Fruit fly (Drosophila melanogaster) whole organism, embryonic: ENCODE data around the gene Dred.

Experiments
- CG10147 ChIP-seq: fragments of 200-800 bp; sonication (Bioruptor generic); optimal IDR thresholded peaks from 2 replicates; lab custom pipeline; 2019; ENCODE audit warnings: missing biosample characterization, mild to moderate bottlenecking, missing genetic modification characterization, moderate library complexity
- CG11398 ChIP-seq: fragments of 200-800 bp; sonication (Bioruptor generic); optimal IDR thresholded peaks from 2 replicates; lab custom pipeline; 2016; ENCODE audit warnings: missing biosample characterization, missing genetic modification characterization
- CG11456 ChIP-seq: fragments of 200-800 bp; sonication (Bioruptor generic); IDR thresholded peaks from 3 replicates; pipeline ENCODE4 v1.3.6; 2022; ENCODE audit warnings: missing biosample characterization, missing genetic modification characterization
- CG11504 ChIP-seq: fragments of 200-800 bp; sonication (Bioruptor generic); optimal IDR thresholded peaks from 3 replicates; lab custom pipeline; 2019; ENCODE audit warnings: missing biosample characterization, mild to moderate bottlenecking, missing genetic modification characterization, moderate library complexity
- CG12219 ChIP-seq: fragments of 200-800 bp; sonication (Bioruptor generic); optimal IDR thresholded peaks from 3 replicates; lab custom pipeline; 2018; ENCODE audit warnings: missing biosample characterization, mild to moderate bottlenecking, missing genetic modification characterization
- CG13424 ChIP-seq: fragments of 200-800 bp; sonication (Bioruptor generic); optimal IDR thresholded peaks from 2 replicates; lab custom pipeline; 2019; ENCODE audit warnings: missing biosample characterization, mild to moderate bottlenecking, missing genetic modification characterization, moderate library complexity
- CG13775 ChIP-seq: fragments of 200-800 bp; sonication (Bioruptor generic); optimal IDR thresholded peaks from 3 replicates; lab custom pipeline; 2017; ENCODE audit warnings: missing biosample characterization, mild to moderate bottlenecking, missing genetic modification characterization
- CG1602 ChIP-seq: fragments of 200-800 bp; sonication (Bioruptor generic); optimal IDR thresholded peaks from 3 replicates; lab custom pipeline; 2016; ENCODE audit warnings: missing biosample characterization, missing genetic modification characterization
- CG2712 ChIP-seq: fragments of 200-800 bp; optimal IDR thresholded peaks from 3 replicates; lab custom pipeline; 2019; ENCODE audit warnings: missing biosample characterization, mild to moderate bottlenecking, missing genetic modification characterization, moderate library complexity
- CG34422 ChIP-seq: fragments of 200-800 bp; sonication (Bioruptor generic); IDR thresholded peaks from 3 replicates; pipeline ENCODE4 v1.3.6; 2022; ENCODE audit warnings: missing biosample characterization, missing genetic modification characterization
- CG3726 ChIP-seq: fragments of 200-800 bp; sonication (Bioruptor generic); IDR thresholded peaks from 3 replicates; pipeline ENCODE4, ENCODE4 v1.3.6; 2022; ENCODE audit warnings: missing biosample characterization, missing genetic modification characterization
- CG4820 ChIP-seq: fragments of 200-800 bp; sonication (Bioruptor generic); optimal IDR thresholded peaks from 3 replicates; lab custom pipeline; 2016; ENCODE audit warnings: missing biosample characterization, missing genetic modification characterization
- CG6175 ChIP-seq: fragments of 200-800 bp; sonication (Bioruptor generic); IDR thresholded peaks from 3 replicates; pipeline ENCODE4 v1.3.6; 2022; ENCODE audit warnings: missing biosample characterization, missing genetic modification characterization
- CG6854 ChIP-seq: fragments of 200-800 bp; sonication (Bioruptor generic); optimal IDR thresholded peaks from 3 replicates; lab custom pipeline; 2017; ENCODE audit warnings: missing biosample characterization, mild to moderate bottlenecking, missing genetic modification characterization
- CG8359 ChIP-seq: fragments of 200-800 bp; sonication (Bioruptor generic); optimal IDR thresholded peaks from 2 replicates; lab custom pipeline; 2017; ENCODE audit warnings: missing biosample characterization, mild to moderate bottlenecking, missing genetic modification characterization, borderline replicate concordance
- CG9215 ChIP-seq: fragments of 200-800 bp; sonication (Bioruptor generic); IDR thresholded peaks from 2 replicates; pipeline ENCODE4 v1.3.6; 2022; ENCODE audit warnings: missing biosample characterization, missing genetic modification characterization
- CG9817 ChIP-seq: fragments of 200-800 bp; sonication (Bioruptor generic); optimal IDR thresholded peaks from 2 replicates; lab custom pipeline; 2018; ENCODE audit warnings: missing biosample characterization, mild to moderate bottlenecking, missing genetic modification characterization, moderate library complexity
- Deaf1 ChIP-seq: fragments of 200-800 bp; optimal IDR thresholded peaks from 3 replicates; lab custom pipeline; 2019; ENCODE audit warnings: missing biosample characterization, mild to moderate bottlenecking, missing genetic modification characterization, moderate library complexity
- Doc2 ChIP-seq: fragments of 200-800 bp; sonication (Bioruptor generic); IDR thresholded peaks from 2 replicates; pipeline ENCODE4 v1.3.6; 2022; ENCODE audit warnings: missing biosample characterization, missing genetic modification characterization
- HHEX ChIP-seq: fragments of 200-800 bp; sonication (Bioruptor generic); optimal IDR thresholded peaks from 3 replicates; lab custom pipeline; 2017; ENCODE audit warnings: missing biosample characterization, mild to moderate bottlenecking, missing genetic modification characterization, missing genetic modification reagents
- HLHmδ ChIP-seq: fragments of 200-800 bp; sonication (Bioruptor generic); optimal IDR thresholded peaks from 2 replicates; lab custom pipeline; 2018; ENCODE audit warnings: missing biosample characterization, mild to moderate bottlenecking, missing genetic modification characterization, moderate library complexity
- HmgD ChIP-seq: fragments of 200-800 bp; sonication (Bioruptor generic); optimal IDR thresholded peaks from 3 replicates; lab custom pipeline; 2016; ENCODE audit warnings: missing biosample characterization, missing genetic modification characterization
- Jarid2 ChIP-seq: fragments of 200-800 bp; sonication (Bioruptor generic); optimal IDR thresholded peaks from 3 replicates; lab custom pipeline; 2017; ENCODE audit warnings: mild to moderate bottlenecking, missing biosample characterization, missing genetic modification reagents, missing genetic modification characterization
- Lim3 ChIP-seq: fragments of 200-800 bp; sonication (Bioruptor generic); IDR thresholded peaks from 2 replicates; pipeline ENCODE4 v1.3.6; 2022; ENCODE audit warnings: missing biosample characterization, missing genetic modification characterization
- MTF-1 ChIP-seq: fragments of 200-800 bp; sonication (Bioruptor generic); optimal IDR thresholded peaks from 2 replicates; lab custom pipeline; 2018; ENCODE audit warnings: missing biosample characterization, mild to moderate bottlenecking, missing genetic modification characterization, borderline replicate concordance
- Mad ChIP-seq: fragments of 200-800 bp; sonication (Bioruptor generic); optimal IDR thresholded peaks from 2 replicates; lab custom pipeline; 2016; ENCODE audit warnings: missing biosample characterization, missing genetic modification characterization
- NFAT ChIP-seq: fragments of 200-800 bp; sonication (Bioruptor generic); IDR thresholded peaks from 2 replicates; pipeline ENCODE4 v1.3.6; 2022; ENCODE audit warnings: missing biosample characterization, missing genetic modification characterization
- Nf-YA ChIP-seq: fragments of 200-800 bp; sonication (Bioruptor generic); IDR thresholded peaks from 2 replicates; pipeline ENCODE4 v1.3.6; 2022; ENCODE audit warnings: missing biosample characterization, missing genetic modification characterization
- Sry-β ChIP-seq: fragments of 200-800 bp; sonication (Bioruptor generic); optimal IDR thresholded peaks from 2 replicates; lab custom pipeline; 2018; ENCODE audit warnings: missing biosample characterization, mild to moderate bottlenecking, missing genetic modification characterization, moderate library complexity
- Sry-δ ChIP-seq: fragments of 200-800 bp; sonication (Bioruptor generic); optimal IDR thresholded peaks from 2 replicates; lab custom pipeline; 2016; ENCODE audit warnings: missing biosample characterization, missing genetic modification characterization
- Ssrp ChIP-seq: fragments of 200-800 bp; sonication (Bioruptor generic); optimal IDR thresholded peaks from 2 replicates; lab custom pipeline; 2018; ENCODE audit warnings: missing biosample characterization, mild to moderate bottlenecking, missing genetic modification characterization, moderate library complexity
- ab ChIP-seq: fragments of 200-800 bp; sonication (Bioruptor generic); optimal IDR thresholded peaks from 2 replicates; lab custom pipeline; 2016; ENCODE audit warnings: missing biosample characterization, missing genetic modification characterization
- ash1 ChIP-seq: fragments of 200-800 bp; sonication (Bioruptor generic); optimal IDR thresholded peaks from 2 replicates; lab custom pipeline; 2018; ENCODE audit warnings: missing biosample characterization, mild to moderate bottlenecking, missing genetic modification characterization
- dan ChIP-seq: fragments of 200-800 bp; sonication (Bioruptor generic); IDR thresholded peaks from 2 replicates; pipeline ENCODE4 v1.3.6; 2022; ENCODE audit warnings: missing biosample characterization, missing genetic modification characterization
- dmrt11E ChIP-seq: fragments of 200-800 bp; sonication (Bioruptor generic); optimal IDR thresholded peaks from 3 replicates; lab custom pipeline; 2018; ENCODE audit warnings: missing biosample characterization, mild to moderate bottlenecking, missing genetic modification characterization, moderate library complexity
- emc ChIP-seq: fragments of 200-800 bp; sonication (Bioruptor generic); optimal IDR thresholded peaks from 2 replicates; lab custom pipeline; 2016; ENCODE audit warnings: missing biosample characterization, missing genetic modification characterization
- fru ChIP-seq: fragments of >200 bp; optimal IDR thresholded peaks from 2 replicates; lab custom pipeline; 2017
- gem ChIP-seq: fragments of 200-800 bp; sonication (Bioruptor generic); optimal IDR thresholded peaks from 2 replicates; lab custom pipeline; 2019; ENCODE audit warnings: missing biosample characterization, mild to moderate bottlenecking, missing genetic modification characterization, moderate library complexity
- lola ChIP-seq, 3 experiments: fragments of >200 bp in 2 of 3; fragments of 200-800 bp in 1 of 3; sonication (Bioruptor generic) in 1 of 3; optimal IDR thresholded peaks; 2 replicates each; lab custom pipeline; 2017 to 2019; ENCODE audit warnings: missing biosample characterization in 3 of 3, missing genetic modification characterization in 3 of 3, mild to moderate bottlenecking in 1 of 3, moderate library complexity in 1 of 3
- maf-S ChIP-seq: fragments of 200-800 bp; sonication (Bioruptor generic); optimal IDR thresholded peaks from 2 replicates; lab custom pipeline; 2016; ENCODE audit warnings: missing biosample characterization, missing genetic modification characterization
- mirr ChIP-seq: fragments of 200-800 bp; sonication (Bioruptor generic); optimal IDR thresholded peaks from 3 replicates; lab custom pipeline; 2018; ENCODE audit warnings: missing biosample characterization, mild to moderate bottlenecking, missing genetic modification characterization
- mld ChIP-seq: fragments of 200-800 bp; sonication (Bioruptor generic); IDR thresholded peaks from 3 replicates; pipeline ENCODE4 v1.3.6; 2022; ENCODE audit warnings: missing biosample characterization, missing genetic modification characterization; ENCODE audit not compliant: partially characterized antibody
- oc ChIP-seq: fragments of 200-800 bp; sonication (Bioruptor generic); optimal IDR thresholded peaks from 2 replicates; lab custom pipeline; 2018; ENCODE audit warnings: missing biosample characterization, mild to moderate bottlenecking, missing genetic modification characterization, moderate library complexity
- phol ChIP-seq: fragments of 200-800 bp; sonication (Bioruptor generic); optimal IDR thresholded peaks from 3 replicates; lab custom pipeline; 2018; ENCODE audit warnings: missing biosample characterization, mild to moderate bottlenecking, missing genetic modification characterization, moderate library complexity
- run ChIP-seq: fragments of 200-800 bp; sonication (Bioruptor generic); optimal IDR thresholded peaks from 3 replicates; lab custom pipeline; 2018; ENCODE audit warnings: missing biosample characterization, mild to moderate bottlenecking, missing genetic modification characterization
- sima ChIP-seq: fragments of 200-800 bp; sonication (Bioruptor generic); optimal IDR thresholded peaks from 2 replicates; lab custom pipeline; 2016; ENCODE audit warnings: missing biosample characterization, missing genetic modification characterization
- sob ChIP-seq: fragments of 200-800 bp; sonication (Bioruptor generic); IDR thresholded peaks from 2 replicates; pipeline ENCODE4 v1.3.6; 2022; ENCODE audit warnings: missing biosample characterization, missing genetic modification characterization
- sug ChIP-seq: fragments of 200-800 bp; optimal IDR thresholded peaks from 2 replicates; lab custom pipeline; 2019; ENCODE audit warnings: missing biosample characterization, mild to moderate bottlenecking, missing genetic modification characterization, moderate library complexity
- tio ChIP-seq: fragments of 200-800 bp; sonication (Bioruptor generic); optimal IDR thresholded peaks from 2 replicates; lab custom pipeline; 2017; ENCODE audit warnings: missing biosample characterization, missing genetic modification characterization, inconsistent platforms
- twi ChIP-seq: fragments of 200-800 bp; optimal IDR thresholded peaks from 2 replicates; lab custom pipeline; 2019; ENCODE audit warnings: missing biosample characterization, mild to moderate bottlenecking, missing genetic modification characterization, moderate library complexity
- yki ChIP-seq: fragments of >200 bp; optimal IDR thresholded peaks from 3 replicates; lab custom pipeline; 2018

The Dred gene

DNA sequence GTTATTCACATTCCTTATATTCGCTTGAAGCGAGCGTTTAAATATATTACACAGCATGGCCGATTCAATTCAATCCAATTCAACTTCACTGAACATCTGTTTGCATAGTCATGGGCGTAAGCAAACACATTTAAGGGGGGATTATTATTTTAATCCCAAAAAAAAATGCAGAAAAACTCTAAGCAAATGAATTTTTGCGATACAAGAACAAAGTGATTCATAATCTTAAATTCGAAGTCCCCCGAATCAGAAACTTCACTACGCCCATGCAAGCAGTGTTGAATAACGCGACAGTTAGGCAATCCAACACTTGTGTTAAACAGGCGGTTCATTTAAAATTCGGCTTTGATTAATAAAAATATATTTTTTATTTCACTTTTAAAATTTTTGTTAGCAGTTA, 46.4 kb upstream of the Dred start, which contains the start of gene CG14100 (continued):
- TF ChIP-seq CG10147 (GFP tag; lab: Kevin White, UChicago), result peak; percentile 100
- peak; percentile 100 for TF ChIP-seq maf-S (GFP tag; lab: Kevin White, UChicago)
- TF ChIP-seq ab (GFP tag; lab: Kevin White, UChicago), result peak; percentile 100
- TF ChIP-seq NFAT (GFP tag; lab: Robert Waterston, UW), result peak; percentile 100
- TF ChIP-seq CG13424 (tag; lab: Kevin White, UChicago), result peak; percentile 100
- TF ChIP-seq CG11504, result peak; percentile 99
- peak; percentile 100 for TF ChIP-seq CG6175 (GFP tag; lab: Robert Waterston, UW)
- TF ChIP-seq CG1602, result peak; percentile 100
- peak; percentile 100 for TF ChIP-seq twi
- TF ChIP-seq Sry-δ (GFP tag; lab: Kevin White, UChicago), result peak; percentile 94
- peak; percentile 100 for TF ChIP-seq MTF-1
- TF ChIP-seq Nf-YA, result peak; percentile 100
- peak; percentile 100 for TF ChIP-seq sob (GFP tag; lab: Robert Waterston, UW)
- TF ChIP-seq CG3726 (GFP tag; lab: Robert Waterston, UW), result peak; percentile 100
- peak; percentile 100 for TF ChIP-seq CG9817
- TF ChIP-seq gem (tag; lab: Kevin White, UChicago), result peak; percentile 100
- no peak for TF ChIP-seq mld (GFP tag; lab: Robert Waterston, UW)
- TF ChIP-seq run (tag; lab: Kevin White, UChicago), result peak; percentile 100
- peak in 1 of 3 experiments; percentile 100 for TF ChIP-seq lola (GFP tag; optimal IDR thresholded peaks at IDR 0.05; lab: Kevin White, UChicago)
- peak; percentile 100 for TF ChIP-seq CG11398 (GFP tag; lab: Kevin White, UChicago)
- TF ChIP-seq phol, result peak; percentile 100
- TF ChIP-seq CG2712, result peak; percentile 100
- peak; percentile 100 for TF ChIP-seq Mad (GFP tag; lab: Kevin White, UChicago)
- TF ChIP-seq Sry-β (GFP tag; lab: Kevin White, UChicago), result peak; percentile 87
- peak; percentile 52 for TF ChIP-seq HLHmδ (GFP tag; lab: Kevin White, UChicago)
- peak; percentile 100 for TF ChIP-seq sug (tag; lab: Kevin White, UChicago)
- TF ChIP-seq CG12219, result peak; percentile 100
- peak; percentile 100 for TF ChIP-seq sima
- TF ChIP-seq Doc2, result peak; percentile 100
- TF ChIP-seq CG6854 (GFP tag; lab: Kevin White, UChicago), result peak; percentile 100
- TF ChIP-seq fru, result no peak
- TF ChIP-seq yki (lab: Kevin White, UChicago), result no peak
- peak; percentile 100 for TF ChIP-seq mirr
- peak; percentile 100 for TF ChIP-seq CG34422 (GFP tag; lab: Robert Waterston, UW)
- peak; percentile 98 for TF ChIP-seq CG8359
- TF ChIP-seq HmgD (GFP tag; lab: Kevin White, UChicago), result peak; percentile 100
- TF ChIP-seq Ssrp (tag; lab: Kevin White, UChicago), result peak; percentile 100
- TF ChIP-seq ash1 (GFP tag; lab: Kevin White, UChicago), result peak; percentile 100
- TF ChIP-seq Lim3 (GFP tag; lab: Robert Waterston, UW), result peak; percentile 100
- TF ChIP-seq oc (tag; lab: Kevin White, UChicago), result peak; percentile 100
- TF ChIP-seq Deaf1 (tag; lab: Kevin White, UChicago), result peak; percentile 92
- peak; percentile 99 for TF ChIP-seq Jarid2
- TF ChIP-seq CG9215, result peak; percentile 100
- TF ChIP-seq CG13775 (GFP tag; lab: Kevin White, UChicago), result peak; percentile 100
- peak; percentile 100 for TF ChIP-seq emc
- TF ChIP-seq CG4820 (GFP tag; lab: Kevin White, UChicago), result peak; percentile 100
- TF ChIP-seq CG11456 (GFP tag; lab: Robert Waterston, UW), result peak; percentile 100
- peak; percentile 100 for TF ChIP-seq tio (GFP tag; lab: Kevin White, UChicago)
- TF ChIP-seq HHEX, result peak; percentile 100
- peak; percentile 100 for TF ChIP-seq dmrt11E (tag; lab: Kevin White, UChicago)
- TF ChIP-seq dan, result peak; percentile 100
